Worm (Caenorhabditis elegans) whole organism, L1 larva: ENCODE data around the gene nhr-253.

ENCODE experiments used
- C16A3.4 ChIP-seq: fragments of 150-350 bp; optimal IDR thresholded peaks from 2 replicates; lab custom pipeline; 2014; ENCODE audit warnings: missing biosample characterization, missing genetic modification characterization
- C34B4.2 ChIP-seq: sonication (generic microtip); optimal IDR thresholded peaks from 2 replicates; lab custom pipeline; 2017; ENCODE audit warnings: mild to moderate bottlenecking, missing genetic modification characterization, missing compliant biosample characterization
- ceh-8 ChIP-seq: fragments of 200-800 bp; sonication (Bioruptor generic); optimal IDR thresholded peaks from 2 replicates; lab custom pipeline; 2018; ENCODE audit warnings: mild to moderate bottlenecking, missing genetic modification characterization, moderate library complexity, missing compliant biosample characterization
- ceh-90 ChIP-seq: sonication (generic microtip); optimal IDR thresholded peaks from 2 replicates; lab custom pipeline; 2016; ENCODE audit warnings: missing genetic modification characterization, missing compliant biosample characterization
- dsc-1 ChIP-seq: sonication (generic microtip); optimal IDR thresholded peaks from 2 replicates; lab custom pipeline; 2016; ENCODE audit warnings: mild to moderate bottlenecking, missing genetic modification characterization, missing compliant biosample characterization
- efl-1 ChIP-seq, 4 experiments: fragments of 150-350 bp; optimal IDR thresholded peaks in 3 of 4; peaks in 1 of 4; 1 replicate in 1 of 4; 2 replicates in 3 of 4; lab custom pipeline; 2014; ENCODE audit warnings: missing biosample characterization in 2 of 4, missing genetic modification characterization in 2 of 4, missing genetic modification reagents in 2 of 4
- egl-27 ChIP-seq, 2 experiments: fragments of 150-350 bp in 1 of 2; sonication (generic microtip); optimal IDR thresholded peaks; 3 replicates each; lab custom pipeline; 2017 to 2018; ENCODE audit warnings: missing biosample characterization in 2 of 2, missing genetic modification characterization in 2 of 2, missing genetic modification reagents in 2 of 2
- ets-5 ChIP-seq: fragments of 200-800 bp; sonication (Bioruptor generic); IDR thresholded peaks from 2 replicates; pipeline ENCODE4 v1.3.6; 2022; ENCODE audit warnings: missing genetic modification characterization, missing compliant biosample characterization
- fkh-10 ChIP-seq: sonication (generic microtip); optimal IDR thresholded peaks from 2 replicates; lab custom pipeline; 2017; ENCODE audit warnings: missing biosample characterization, missing genetic modification reagents, missing genetic modification characterization
- fkh-4 ChIP-seq: sonication (generic microtip); optimal IDR thresholded peaks from 2 replicates; lab custom pipeline; 2016; ENCODE audit warnings: missing compliant biosample characterization, missing genetic modification characterization, borderline replicate concordance
- fos-1 ChIP-seq: fragments of 150-350 bp; optimal IDR thresholded peaks from 2 replicates; lab custom pipeline; 2014; ENCODE audit warnings: missing biosample characterization, missing genetic modification characterization
- grh-1 ChIP-seq: fragments of 200-800 bp; sonication (Bioruptor generic); IDR thresholded peaks from 2 replicates; pipeline ENCODE4 v1.3.6; 2022; ENCODE audit warnings: missing genetic modification reagents, missing genetic modification characterization, missing compliant biosample characterization
- hpl-2 ChIP-seq: fragments of 150-350 bp; optimal IDR thresholded peaks from 2 replicates; lab custom pipeline; 2014; ENCODE audit warnings: missing biosample characterization, missing genetic modification reagents, missing genetic modification characterization
- irx-1 ChIP-seq: sonication (generic microtip); optimal IDR thresholded peaks from 2 replicates; lab custom pipeline; 2016; ENCODE audit warnings: missing genetic modification characterization, missing compliant biosample characterization
- lin-13 ChIP-seq: fragments of 150-350 bp; optimal IDR thresholded peaks from 2 replicates; lab custom pipeline; 2014; ENCODE audit warnings: missing biosample characterization, missing genetic modification reagents, missing genetic modification characterization
- lin-14 ChIP-seq: fragments of 200-800 bp; sonication (Bioruptor generic); optimal IDR thresholded peaks from 2 replicates; lab custom pipeline; 2018; ENCODE audit warnings: mild to moderate bottlenecking, missing genetic modification characterization, moderate library complexity, missing compliant biosample characterization
- lin-15B ChIP-seq: fragments of 150-350 bp; sonication (generic microtip); optimal IDR thresholded peaks from 3 replicates; lab custom pipeline; 2014; ENCODE audit warnings: missing biosample characterization, missing genetic modification characterization
- lin-39 ChIP-seq: fragments of 150-350 bp; optimal IDR thresholded peaks from 2 replicates; lab custom pipeline; 2014; ENCODE audit warnings: missing biosample characterization, missing genetic modification reagents, missing genetic modification characterization
- lsy-2 ChIP-seq, 2 experiments: fragments of 150-350 bp; optimal IDR thresholded peaks; 2 replicates each; lab custom pipeline; 2014; ENCODE audit warnings: missing biosample characterization in 2 of 2, missing genetic modification characterization in 2 of 2
- mab-9 ChIP-seq: fragments of 200-800 bp; sonication (Bioruptor generic); IDR thresholded peaks from 2 replicates; pipeline ENCODE4 v1.3.6; 2022; ENCODE audit warnings: missing genetic modification reagents, missing genetic modification characterization, missing compliant biosample characterization
- nhr-12 ChIP-seq: sonication (generic microtip); optimal IDR thresholded peaks from 2 replicates; lab custom pipeline; 2017; ENCODE audit warnings: missing biosample characterization, missing genetic modification characterization
- nhr-19 ChIP-seq: fragments of 200-800 bp; sonication (Bioruptor generic); conservative IDR thresholded peaks from 2 replicates; pipeline ENCODE4 v1.3.6; 2022; ENCODE audit warnings: missing genetic modification characterization, missing compliant biosample characterization
- nhr-71 ChIP-seq: sonication (generic microtip); optimal IDR thresholded peaks from 2 replicates; lab custom pipeline; 2016; ENCODE audit warnings: mild to moderate bottlenecking, missing genetic modification characterization, moderate library complexity, missing compliant biosample characterization
- nhr-77 ChIP-seq: fragments of 150-350 bp; optimal IDR thresholded peaks from 2 replicates; lab custom pipeline; 2014; ENCODE audit warnings: missing biosample characterization, missing genetic modification characterization
- nhr-85 ChIP-seq: sonication (generic microtip); peaks from one replicate; lab custom pipeline; 2016; ENCODE audit warnings: missing genetic modification characterization, inconsistent platforms, missing compliant biosample characterization
- nhr-90 ChIP-seq: sonication (generic microtip); optimal IDR thresholded peaks from 2 replicates; lab custom pipeline; 2016; ENCODE audit warnings: mild to moderate bottlenecking, missing genetic modification characterization, missing compliant biosample characterization; ENCODE audit not compliant: poor library complexity
- pax-3 ChIP-seq: fragments of 200-800 bp; sonication (Bioruptor generic); optimal IDR thresholded peaks from 2 replicates; lab custom pipeline; 2018; ENCODE audit warnings: mild to moderate bottlenecking, missing genetic modification characterization, moderate library complexity, missing compliant biosample characterization
- pqm-1 ChIP-seq: sonication (generic microtip); optimal IDR thresholded peaks from 3 replicates; lab custom pipeline; 2017; ENCODE audit warnings: missing biosample characterization, missing genetic modification characterization
- snpc-4 ChIP-seq: fragments of 150-350 bp; optimal IDR thresholded peaks from 2 replicates; lab custom pipeline; 2014; ENCODE audit warnings: missing biosample characterization, missing genetic modification characterization
- sox-4 ChIP-seq: sonication (generic microtip); optimal IDR thresholded peaks from 2 replicates; lab custom pipeline; 2016; ENCODE audit warnings: missing genetic modification characterization, missing compliant biosample characterization
- sptf-1 ChIP-seq: fragments of 150-350 bp; optimal IDR thresholded peaks from 2 replicates; lab custom pipeline; 2014; ENCODE audit warnings: missing biosample characterization, missing genetic modification characterization
- sup-37 ChIP-seq: fragments of 200-800 bp; sonication (Bioruptor generic); optimal IDR thresholded peaks from 2 replicates; lab custom pipeline; 2018; ENCODE audit warnings: mild to moderate bottlenecking, missing genetic modification characterization, missing compliant biosample characterization
- tlp-1 ChIP-seq: fragments of 150-350 bp; optimal IDR thresholded peaks from 2 replicates; lab custom pipeline; 2014; ENCODE audit warnings: missing biosample characterization, missing genetic modification characterization
- unc-130 ChIP-seq: fragments of 150-350 bp; optimal IDR thresholded peaks from 2 replicates; lab custom pipeline; 2017; ENCODE audit warnings: missing biosample characterization, missing genetic modification characterization, inconsistent platforms
- unc-30 ChIP-seq: sonication (generic microtip); optimal IDR thresholded peaks from 2 replicates; lab custom pipeline; 2017; ENCODE audit warnings: missing biosample characterization, missing genetic modification characterization
- unc-62 ChIP-seq: fragments of 150-350 bp; optimal IDR thresholded peaks from 2 replicates; lab custom pipeline; 2014; ENCODE audit warnings: missing biosample characterization, missing genetic modification reagents, missing genetic modification characterization
- xbp-1 ChIP-seq: sonication (generic microtip); optimal IDR thresholded peaks from 2 replicates; lab custom pipeline; 2016; ENCODE audit warnings: missing genetic modification characterization, missing compliant biosample characterization
- zag-1 ChIP-seq: fragments of 150-350 bp; optimal IDR thresholded peaks from 2 replicates; lab custom pipeline; 2014; ENCODE audit warnings: missing biosample characterization, missing genetic modification characterization
- zip-4 ChIP-seq: fragments of 200-800 bp; sonication (Bioruptor generic); optimal IDR thresholded peaks from 2 replicates; lab custom pipeline; 2018; ENCODE audit warnings: mild to moderate bottlenecking, missing genetic modification characterization, moderate library complexity, missing compliant biosample characterization

The nhr-253 gene

DNA sequence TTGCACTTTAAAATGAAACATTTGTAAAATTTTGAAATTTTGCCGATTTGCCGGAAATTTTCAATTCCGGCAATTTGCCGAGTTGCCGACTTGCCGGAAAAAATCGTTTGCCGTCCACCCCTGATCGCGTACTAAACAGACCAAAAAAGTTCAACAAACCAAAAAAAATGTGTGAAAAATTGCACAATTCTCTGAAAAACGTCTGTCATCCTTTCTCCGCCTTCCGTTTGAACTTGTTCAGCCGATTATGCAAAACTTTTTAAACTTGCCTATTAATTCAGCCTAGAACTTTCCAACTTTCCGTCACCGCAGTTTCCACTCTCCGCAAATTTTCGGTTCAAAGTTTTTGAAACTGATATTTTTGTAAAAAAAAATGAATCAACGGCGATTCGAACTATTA, 27.7 kb downstream of the nhr-253 start, which contains the start of gene B0554.5:
Gene B0554.5 (plus strand): TSS at position 301 of the 400 bp plus-strand sequence.
- TF ChIP-seq egl-27 (tag; optimal IDR thresholded peaks at IDR 0.05; lab: Kevin White, UChicago) (no peak), nhr-85 (no peak), lin-13 (GFP tag; lab: Kevin White, UChicago) (no peak), C34B4.2 (tag; lab: Kevin White, UChicago) (no peak), zag-1 (tag; lab: Kevin White, UChicago) (no peak), pax-3 (no peak), efl-1 (optimal IDR thresholded peaks at IDR 0.05; lab: Kevin White, UChicago) (no peak), efl-1 (GFP tag; optimal IDR thresholded peaks at IDR 0.05 in 1 of 2; lab: Kevin White, UChicago) (no peak), nhr-12 (no peak), ceh-8 (GFP tag; lab: Kevin White, UChicago) (no peak), fkh-4 (no peak), nhr-71 (tag; lab: Kevin White, UChicago) (no peak), unc-30 (tag; lab: Kevin White, UChicago) (no peak), xbp-1 (tag; lab: Kevin White, UChicago) (no peak), unc-62 (GFP tag; lab: Kevin White, UChicago) (no peak), sup-37 (no peak), fkh-10 (no peak), lin-39 (no peak), snpc-4 (tag; lab: Kevin White, UChicago) (no peak), pqm-1 (no peak)
- TF ChIP-seq, all 84 proteins: peak for 0

DNA sequence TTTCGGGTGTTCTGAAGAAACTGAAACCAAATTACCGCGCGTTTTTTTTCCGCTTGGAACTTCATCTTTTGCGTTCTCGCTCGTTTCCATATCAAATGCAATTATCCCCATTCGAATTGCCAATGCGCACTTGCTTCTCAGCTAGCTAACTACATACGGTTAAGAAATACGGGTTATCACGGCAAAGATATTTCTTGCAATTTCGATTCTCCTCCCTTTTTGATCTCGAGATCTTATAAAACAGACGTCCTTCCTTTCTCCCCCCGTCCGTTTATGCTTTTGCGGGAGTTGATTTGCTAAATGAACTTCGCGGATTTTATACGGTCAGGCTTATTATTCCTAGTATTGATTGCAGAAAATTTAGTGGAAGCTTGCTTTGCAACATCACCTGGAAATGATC, 32.5 kb downstream of the nhr-253 start, which contains the start of gene B0554.4:
Gene B0554.4 (plus strand): TSS at position 301 of the 400 bp plus-strand sequence.
- TF ChIP-seq lin-15B (tag; lab: Kevin White, UChicago): no peak
- no peak for TF ChIP-seq fos-1
- no peak for TF ChIP-seq fkh-10
- no peak for TF ChIP-seq tlp-1 (tag; lab: Kevin White, UChicago)
- TF ChIP-seq lsy-2 (tag; optimal IDR thresholded peaks at IDR 0.05; lab: Kevin White, UChicago): no peak
- no peak for TF ChIP-seq nhr-19 (GFP tag; lab: Robert Waterston, UW)
- TF ChIP-seq fkh-4: no peak
- no peak for TF ChIP-seq C16A3.4 (tag; lab: Kevin White, UChicago)
- no peak for TF ChIP-seq mab-9 (GFP tag; lab: Robert Waterston, UW)
- no peak for TF ChIP-seq hpl-2 (GFP tag; lab: Kevin White, UChicago)
- TF ChIP-seq lin-14: no peak
- TF ChIP-seq unc-62 (GFP tag; lab: Kevin White, UChicago): no peak
- no peak for TF ChIP-seq nhr-90 (tag; lab: Kevin White, UChicago)

DNA sequence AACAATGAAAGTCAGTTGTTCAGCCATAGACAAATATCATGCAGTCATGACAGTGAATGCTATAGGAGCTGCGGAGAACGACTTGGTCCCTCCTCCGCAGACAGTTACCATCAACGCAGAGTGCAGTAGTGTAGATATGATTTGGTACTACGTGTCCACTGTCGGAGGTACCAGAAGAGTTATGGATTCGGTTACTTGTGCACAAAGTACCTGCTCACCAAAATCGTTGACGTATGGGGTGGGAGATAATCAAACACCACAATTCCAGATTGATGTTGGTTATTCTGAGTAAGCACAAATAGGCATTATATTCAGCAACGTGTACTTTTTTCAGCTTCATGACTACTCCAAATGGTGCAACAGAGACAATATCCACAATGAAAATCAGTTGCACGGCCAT, 36.6 kb downstream of the nhr-253 start:
- TF ChIP-seq zip-4 (no peak), sup-37 (no peak), nhr-85 (no peak), lin-13 (GFP tag; lab: Kevin White, UChicago) (no peak), lin-14 (no peak), dsc-1 (tag; lab: Kevin White, UChicago) (no peak), nhr-77 (tag; lab: Kevin White, UChicago) (no peak), ceh-90 (tag; lab: Kevin White, UChicago) (no peak), ets-5 (no peak), unc-130 (tag; lab: Kevin White, UChicago) (no peak), fkh-10 (no peak), grh-1 (GFP tag; lab: Robert Waterston, UW) (no peak), irx-1 (tag; lab: Kevin White, UChicago) (no peak), sox-4 (tag; lab: Kevin White, UChicago) (no peak), sptf-1 (tag; lab: Kevin White, UChicago) (no peak), nhr-71 (tag; lab: Kevin White, UChicago) (no peak)
